Worm (Caenorhabditis elegans) whole organism, L3 larva: ENCODE measurements around the gene srh-264.

Experiments
- R02D3.7 ChIP-seq: fragments of 150-350 bp; optimal IDR thresholded peaks from 2 replicates; lab custom pipeline; 2014; ENCODE audit warnings: missing biosample characterization, missing genetic modification characterization
- ZK546.5 ChIP-seq: sonication (generic microtip); optimal IDR thresholded peaks from 2 replicates; lab custom pipeline; 2017; ENCODE audit warnings: missing biosample characterization, missing genetic modification characterization
- ceh-16 ChIP-seq: sonication (generic microtip); optimal IDR thresholded peaks from 2 replicates; lab custom pipeline; 2017; ENCODE audit warnings: missing biosample characterization, missing genetic modification characterization
- ceh-82 ChIP-seq: fragments of 150-350 bp; optimal IDR thresholded peaks from 2 replicates; lab custom pipeline; 2014; ENCODE audit warnings: missing biosample characterization, missing genetic modification characterization
- daf-12 ChIP-seq: fragments of 150-350 bp; optimal IDR thresholded peaks from 2 replicates; lab custom pipeline; 2014; ENCODE audit warnings: missing biosample characterization, missing genetic modification reagents, missing genetic modification characterization
- egl-27 ChIP-seq: sonication (generic microtip); optimal IDR thresholded peaks from 4 replicates; lab custom pipeline; 2017; ENCODE audit warnings: missing biosample characterization, missing genetic modification reagents, missing genetic modification characterization
- egl-5 ChIP-seq: fragments of 150-350 bp; optimal IDR thresholded peaks from 2 replicates; lab custom pipeline; 2017; ENCODE audit warnings: missing biosample characterization, missing genetic modification reagents, missing genetic modification characterization, inconsistent platforms
- elt-1 ChIP-seq: fragments of 150-350 bp; optimal IDR thresholded peaks from 2 replicates; lab custom pipeline; 2014; ENCODE audit warnings: missing biosample characterization, missing genetic modification characterization
- elt-2 ChIP-seq: sonication (generic microtip); optimal IDR thresholded peaks from 2 replicates; lab custom pipeline; 2016; ENCODE audit warnings: missing genetic modification reagents, mild to moderate bottlenecking, missing genetic modification characterization, missing compliant biosample characterization
- elt-3 ChIP-seq, 3 experiments: fragments of 150-350 bp in 1 of 3; sonication (generic microtip) in 2 of 3; optimal IDR thresholded peaks; 2 replicates in 2 of 3; 4 replicates in 1 of 3; lab custom pipeline; 2014 to 2017; ENCODE audit warnings: missing biosample characterization in 3 of 3, missing genetic modification characterization in 3 of 3
- fkh-2 ChIP-seq: fragments of 150-350 bp; optimal IDR thresholded peaks from 2 replicates; lab custom pipeline; 2014; ENCODE audit warnings: missing biosample characterization, missing genetic modification reagents, missing genetic modification characterization
- fos-1 ChIP-seq: fragments of 150-350 bp; optimal IDR thresholded peaks from 2 replicates; lab custom pipeline; 2014; ENCODE audit warnings: missing biosample characterization, missing genetic modification characterization
- jun-1 ChIP-seq: fragments of 150-350 bp; optimal IDR thresholded peaks from 2 replicates; lab custom pipeline; 2014; ENCODE audit warnings: missing biosample characterization, missing genetic modification reagents, missing genetic modification characterization
- lin-15B ChIP-seq: fragments of 150-350 bp; optimal IDR thresholded peaks from 2 replicates; lab custom pipeline; 2014; ENCODE audit warnings: missing biosample characterization, missing genetic modification characterization
- lsy-12 ChIP-seq: sonication (generic microtip); optimal IDR thresholded peaks from 2 replicates; lab custom pipeline; 2016; ENCODE audit warnings: mild to moderate bottlenecking, missing genetic modification characterization, missing compliant biosample characterization
- mdl-1 ChIP-seq: fragments of 150-350 bp; optimal IDR thresholded peaks from 2 replicates; lab custom pipeline; 2014; ENCODE audit warnings: missing biosample characterization, missing genetic modification characterization
- nfya-1 ChIP-seq: sonication (generic microtip); optimal IDR thresholded peaks from 2 replicates; lab custom pipeline; 2017; ENCODE audit warnings: missing genetic modification characterization, mild to moderate bottlenecking, missing compliant biosample characterization, antibody characterized with exemption, moderate library complexity; ENCODE audit not compliant: insufficient read depth
- nhr-11 ChIP-seq: fragments of 150-350 bp; optimal IDR thresholded peaks from 2 replicates; lab custom pipeline; 2014; ENCODE audit warnings: missing biosample characterization, missing genetic modification characterization
- nhr-12 ChIP-seq: fragments of 150-350 bp; optimal IDR thresholded peaks from 2 replicates; lab custom pipeline; 2014; ENCODE audit warnings: missing biosample characterization, missing genetic modification characterization
- nhr-23 ChIP-seq: fragments of 150-350 bp; optimal IDR thresholded peaks from 2 replicates; lab custom pipeline; 2014; ENCODE audit warnings: missing biosample characterization, missing genetic modification reagents, missing genetic modification characterization
- nhr-237 ChIP-seq: fragments of 150-350 bp; optimal IDR thresholded peaks from 2 replicates; lab custom pipeline; 2014; ENCODE audit warnings: missing biosample characterization, missing genetic modification characterization
- nhr-28 ChIP-seq: fragments of 150-350 bp; optimal IDR thresholded peaks from 2 replicates; lab custom pipeline; 2014; ENCODE audit warnings: missing biosample characterization, missing genetic modification characterization
- nhr-43 ChIP-seq: sonication (generic microtip); optimal IDR thresholded peaks from 2 replicates; lab custom pipeline; 2016; ENCODE audit warnings: mild to moderate bottlenecking, missing genetic modification characterization, missing compliant biosample characterization; ENCODE audit not compliant: poor library complexity, severe bottlenecking
- nhr-67 ChIP-seq: fragments of 150-350 bp; optimal IDR thresholded peaks from 2 replicates; lab custom pipeline; 2014; ENCODE audit warnings: missing biosample characterization, missing genetic modification characterization
- nhr-77 ChIP-seq: fragments of 150-350 bp; optimal IDR thresholded peaks from 2 replicates; lab custom pipeline; 2014; ENCODE audit warnings: missing biosample characterization, missing genetic modification characterization
- pha-4 ChIP-seq: fragments of 150-350 bp; optimal IDR thresholded peaks from 2 replicates; lab custom pipeline; 2014; ENCODE audit warnings: missing biosample characterization, missing genetic modification reagents, missing genetic modification characterization
- pqm-1 ChIP-seq: fragments of 150-350 bp; optimal IDR thresholded peaks from 2 replicates; lab custom pipeline; 2017; ENCODE audit warnings: missing biosample characterization, missing genetic modification characterization, inconsistent platforms
- sea-2 ChIP-seq: fragments of 150-350 bp; sonication (generic microtip); optimal IDR thresholded peaks from 4 replicates; lab custom pipeline; 2014; ENCODE audit warnings: missing biosample characterization, missing genetic modification reagents, missing genetic modification characterization
- skn-1 ChIP-seq: fragments of 150-350 bp; optimal IDR thresholded peaks from 2 replicates; lab custom pipeline; 2014; ENCODE audit warnings: missing biosample characterization, missing genetic modification characterization
- snpc-4 ChIP-seq: fragments of 150-350 bp; optimal IDR thresholded peaks from 2 replicates; lab custom pipeline; 2014; ENCODE audit warnings: missing biosample characterization, missing genetic modification characterization
- unc-62 ChIP-seq: fragments of 150-350 bp; sonication (generic microtip); optimal IDR thresholded peaks from 4 replicates; lab custom pipeline; 2014; ENCODE audit warnings: missing biosample characterization, missing genetic modification reagents, missing genetic modification characterization
- zag-1 ChIP-seq: fragments of 150-350 bp; optimal IDR thresholded peaks from 2 replicates; lab custom pipeline; 2014; ENCODE audit warnings: missing biosample characterization, missing genetic modification characterization
- ztf-11 ChIP-seq: fragments of 150-350 bp; optimal IDR thresholded peaks from 2 replicates; lab custom pipeline; 2014; ENCODE audit warnings: missing biosample characterization, missing genetic modification characterization

Gene srh-264

DNA sequence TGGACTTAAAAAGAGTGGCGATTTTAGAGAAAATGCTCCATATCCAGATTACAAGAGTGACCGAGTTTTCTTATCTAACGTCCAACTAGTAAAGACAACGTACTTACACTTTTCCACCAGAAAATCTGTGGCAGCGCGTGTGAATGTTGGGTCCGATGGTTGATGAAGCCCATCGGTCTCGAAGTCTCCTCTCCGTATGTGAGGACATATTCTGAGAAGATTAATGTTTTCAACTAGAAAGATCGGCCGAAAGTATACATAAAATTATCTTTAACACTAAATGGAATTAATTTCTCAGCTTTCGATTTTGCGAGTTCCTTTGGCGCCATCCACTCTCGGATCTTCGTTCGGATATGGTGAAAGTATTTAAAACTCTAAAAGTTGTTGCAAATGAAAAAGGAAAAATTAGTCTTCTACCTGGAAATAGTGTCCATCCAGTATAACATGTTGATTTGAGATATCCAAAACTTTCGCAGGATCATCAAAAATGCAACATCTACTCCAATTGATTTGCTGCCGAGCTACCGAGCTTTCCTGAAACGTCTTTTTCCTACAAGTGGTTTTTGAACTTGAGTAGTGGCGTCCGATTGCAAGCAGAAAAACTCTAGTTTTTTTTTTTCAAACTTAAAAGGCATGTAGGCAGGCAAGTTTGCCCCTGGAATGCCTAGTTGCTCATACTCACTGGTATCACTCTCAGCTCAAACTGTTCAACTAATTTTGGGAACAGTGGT, 17.5 kb downstream of the srh-264 start:
- TF ChIP-seq nhr-12 (tag; lab: Kevin White, UChicago) (no peak), ceh-16 (tag; lab: Kevin White, UChicago) (no peak), nhr-237 (tag; lab: Kevin White, UChicago) (no peak), R02D3.7 (tag; lab: Kevin White, UChicago) (no peak), egl-27 (tag; lab: Kevin White, UChicago) (no peak), elt-3 (tag; optimal IDR thresholded peaks at IDR 0.05; lab: Kevin White, UChicago) (no peak), lsy-12 (no peak), ZK546.5 (no peak), ztf-11 (tag; lab: Kevin White, UChicago) (no peak), skn-1 (tag; lab: Kevin White, UChicago) (no peak), zag-1 (no peak), daf-12 (tag; lab: Kevin White, UChicago) (no peak), unc-62 (GFP tag; lab: Kevin White, UChicago) (no peak)

DNA sequence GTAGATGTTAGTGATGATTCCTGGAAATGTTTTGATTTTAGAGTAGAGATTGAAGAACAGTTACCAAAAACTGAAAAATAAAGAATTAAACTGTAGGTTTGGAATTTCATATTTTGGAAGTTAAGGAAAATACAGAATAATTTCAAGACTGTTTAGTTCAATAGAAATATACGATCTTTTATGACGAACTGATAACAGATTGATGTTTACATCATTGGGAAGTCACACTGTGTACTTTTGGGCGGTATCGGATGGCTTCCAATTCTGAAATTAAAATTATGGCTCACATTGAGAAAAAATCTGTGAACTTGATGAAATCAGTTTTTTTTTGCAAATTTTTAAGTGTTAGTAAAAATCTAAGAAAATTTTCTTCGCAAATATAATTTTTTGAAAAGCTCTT, 18.5 kb downstream of the srh-264 start, which contains the start of gene T26H5.8:
TSS of gene T26H5.8 (minus strand) at position 270 of the 400 bp plus-strand sequence.
- TF ChIP-seq elt-3 (tag; optimal IDR thresholded peaks at IDR 0.05; lab: Kevin White, UChicago) (no peak), pha-4 (tag; lab: Kevin White, UChicago) (peak; percentile 90), elt-2 (tag; lab: Kevin White, UChicago) (peak; percentile 56), daf-12 (tag; lab: Kevin White, UChicago) (no peak), pqm-1 (tag; lab: Kevin White, UChicago) (peak; percentile 86), egl-27 (tag; lab: Kevin White, UChicago) (no peak)

DNA sequence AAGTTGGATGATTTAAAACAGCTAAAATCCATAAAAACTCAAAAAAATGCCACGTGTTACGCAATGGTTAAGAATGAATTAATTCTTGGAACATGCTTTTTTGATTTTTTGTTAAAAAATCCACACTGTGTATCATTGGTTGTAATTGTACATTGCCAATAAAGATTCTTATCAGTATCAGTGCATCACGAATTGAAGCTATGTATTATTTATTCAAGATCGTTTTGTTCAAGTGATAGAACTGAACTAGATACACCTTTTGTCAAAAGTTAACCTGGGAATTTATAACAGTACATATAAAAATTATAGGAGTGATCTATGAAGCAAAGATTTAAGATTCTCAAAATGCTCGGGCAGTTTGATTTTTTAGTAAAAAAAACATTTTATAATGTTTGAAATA, 20.7 kb downstream of the srh-264 start:
- TF ChIP-seq pha-4 (tag; lab: Kevin White, UChicago) (peak; percentile 39), pqm-1 (tag; lab: Kevin White, UChicago) (peak; percentile 62), elt-2 (tag; lab: Kevin White, UChicago) (peak; percentile 37), nhr-28 (tag; lab: Kevin White, UChicago) (no peak)
- TF ChIP-seq, all 47 proteins: peak for 3

DNA sequence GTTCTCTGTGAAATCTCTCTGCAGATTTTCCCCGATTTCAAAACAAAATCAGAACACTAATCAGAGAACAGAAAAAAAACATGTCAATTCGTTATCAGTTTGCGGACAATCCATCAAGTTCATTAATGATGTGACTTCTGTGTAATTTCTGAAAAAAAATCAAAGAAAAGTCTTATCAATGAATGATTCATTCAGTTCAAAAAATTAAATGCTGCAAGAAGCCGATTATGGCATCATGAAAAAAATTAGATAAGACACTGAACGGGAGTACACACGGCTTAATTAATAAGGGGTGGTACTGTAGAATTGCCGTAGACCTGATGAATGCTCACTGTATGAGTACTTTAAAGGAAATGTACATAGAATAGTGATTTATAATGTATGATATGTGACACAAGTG, 22.2 kb downstream of the srh-264 start:
- TF ChIP-seq fos-1 (tag; lab: Kevin White, UChicago) (no peak), unc-62 (GFP tag; lab: Kevin White, UChicago) (no peak), nhr-11 (tag; lab: Kevin White, UChicago) (no peak), nhr-43 (tag; lab: Kevin White, UChicago) (no peak), pqm-1 (tag; lab: Kevin White, UChicago) (peak; percentile 98), snpc-4 (no peak), jun-1 (tag; lab: Kevin White, UChicago) (peak; percentile 46), nfya-1 (no peak), elt-2 (tag; lab: Kevin White, UChicago) (peak; percentile 90)

DNA sequence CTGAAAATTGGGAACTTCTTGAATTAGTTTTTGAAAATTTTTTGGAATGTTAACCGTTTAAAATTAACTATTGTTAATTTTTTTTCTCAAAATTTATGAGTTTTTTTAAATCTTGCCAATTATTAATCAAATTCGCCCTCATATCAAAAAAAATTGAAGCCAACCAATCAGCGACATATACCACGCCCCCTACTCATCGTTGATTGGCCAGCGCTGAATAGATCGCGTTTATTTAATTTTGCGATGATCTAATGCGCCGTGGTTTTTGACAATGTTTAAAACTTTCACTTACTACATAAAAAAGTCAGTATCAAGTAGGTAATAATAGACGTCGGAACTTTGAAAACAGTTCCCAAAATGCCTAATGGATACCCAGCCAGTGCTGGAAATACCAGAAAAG, 28.4 kb downstream of the srh-264 start:
- no peak for TF ChIP-seq lsy-12
- peak; percentile 62 for TF ChIP-seq nfya-1

DNA sequence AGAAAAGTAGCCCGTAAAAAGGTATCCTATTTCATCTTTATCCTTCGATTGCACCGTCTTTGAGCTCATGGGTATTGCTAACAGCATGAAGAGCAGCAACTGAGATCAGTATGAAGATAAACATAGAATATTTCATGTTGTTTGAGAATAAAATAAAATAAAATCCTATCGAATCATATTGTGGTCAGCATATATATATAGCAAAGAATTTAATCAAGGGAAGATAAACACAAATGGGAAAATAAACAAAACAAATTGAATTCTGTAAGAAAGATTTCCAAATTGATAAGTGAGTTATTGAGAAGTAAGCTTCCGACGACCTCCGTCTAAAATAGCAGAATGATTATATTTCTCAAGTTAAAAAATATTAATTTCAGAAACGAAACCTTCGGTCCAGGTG, 29.8 kb downstream of the srh-264 start, which contains the start of gene T26H5.10:
TSS of gene T26H5.10 (minus strand) at position 101 of the 400 bp plus-strand sequence.
- no peak for TF ChIP-seq nhr-77 (tag; lab: Kevin White, UChicago)
- no peak for TF ChIP-seq daf-12 (tag; lab: Kevin White, UChicago)
- TF ChIP-seq jun-1 (tag; lab: Kevin White, UChicago): no peak
- TF ChIP-seq fkh-2 (tag; lab: Kevin White, UChicago): no peak
- TF ChIP-seq ZK546.5: no peak
- no peak for TF ChIP-seq nhr-67 (tag; lab: Kevin White, UChicago)
- no peak for TF ChIP-seq elt-1 (tag; lab: Kevin White, UChicago)
- no peak for TF ChIP-seq nhr-11 (tag; lab: Kevin White, UChicago)
- TF ChIP-seq egl-5 (tag; lab: Kevin White, UChicago): no peak
- TF ChIP-seq ceh-82: no peak
- TF ChIP-seq sea-2 (GFP tag; lab: Kevin White, UChicago): no peak
- TF ChIP-seq nhr-23 (tag; lab: Kevin White, UChicago): no peak
- TF ChIP-seq ceh-16 (tag; lab: Kevin White, UChicago): no peak
- no peak for TF ChIP-seq lin-15B (tag; lab: Kevin White, UChicago)
- no peak for TF ChIP-seq nhr-43 (tag; lab: Kevin White, UChicago)
- no peak for TF ChIP-seq snpc-4
- no peak for TF ChIP-seq mdl-1 (tag; lab: Kevin White, UChicago)
- TF ChIP-seq fos-1 (tag; lab: Kevin White, UChicago): no peak
